Worm (Caenorhabditis elegans) whole organism, L1 larva: ENCODE data around the gene ppm-1.A.

ENCODE experiments used
- F16B12.6 ChIP-seq: fragments of 150-350 bp; optimal IDR thresholded peaks from 2 replicates; lab custom pipeline; 2014; ENCODE audit warnings: missing biosample characterization, missing genetic modification characterization
- Y116A8C.19 ChIP-seq: sonication (generic microtip); optimal IDR thresholded peaks from 2 replicates; lab custom pipeline; 2016; ENCODE audit warnings: missing compliant biosample characterization, missing genetic modification characterization, borderline replicate concordance
- ama-1 ChIP-seq: fragments of 150-350 bp; optimal IDR thresholded peaks from 2 replicates; lab custom pipeline; 2014
- ceh-63 ChIP-seq: fragments of 200-800 bp; sonication (Bioruptor generic); optimal IDR thresholded peaks from 2 replicates; lab custom pipeline; 2018; ENCODE audit warnings: mild to moderate bottlenecking, missing genetic modification characterization, missing compliant biosample characterization
- ceh-8 ChIP-seq: fragments of 200-800 bp; sonication (Bioruptor generic); optimal IDR thresholded peaks from 2 replicates; lab custom pipeline; 2018; ENCODE audit warnings: mild to moderate bottlenecking, missing genetic modification characterization, moderate library complexity, missing compliant biosample characterization
- ceh-88 ChIP-seq: fragments of 200-800 bp; sonication (Bioruptor generic); IDR thresholded peaks from 2 replicates; pipeline ENCODE4 v1.3.6; 2022; ENCODE audit warnings: missing genetic modification characterization, missing compliant biosample characterization
- ceh-90 ChIP-seq: sonication (generic microtip); optimal IDR thresholded peaks from 2 replicates; lab custom pipeline; 2016; ENCODE audit warnings: missing genetic modification characterization, missing compliant biosample characterization
- ces-1 ChIP-seq: fragments of 150-350 bp; optimal IDR thresholded peaks from 2 replicates; lab custom pipeline; 2014; ENCODE audit warnings: missing biosample characterization, missing genetic modification reagents, missing genetic modification characterization
- dpl-1 ChIP-seq, 3 experiments: fragments of 150-350 bp in 2 of 3; sonication (generic microtip) in 1 of 3; optimal IDR thresholded peaks; 2 replicates each; lab custom pipeline; 2014 to 2017; ENCODE audit warnings: missing biosample characterization in 3 of 3, missing genetic modification characterization in 3 of 3, missing genetic modification reagents in 3 of 3
- dsc-1 ChIP-seq: sonication (generic microtip); optimal IDR thresholded peaks from 2 replicates; lab custom pipeline; 2016; ENCODE audit warnings: mild to moderate bottlenecking, missing genetic modification characterization, missing compliant biosample characterization
- egl-27 ChIP-seq, 2 experiments: fragments of 150-350 bp in 1 of 2; sonication (generic microtip); optimal IDR thresholded peaks; 3 replicates each; lab custom pipeline; 2017 to 2018; ENCODE audit warnings: missing biosample characterization in 2 of 2, missing genetic modification characterization in 2 of 2, missing genetic modification reagents in 2 of 2
- elt-2 ChIP-seq: sonication (generic microtip); optimal IDR thresholded peaks from 2 replicates; lab custom pipeline; 2016; ENCODE audit warnings: missing genetic modification characterization, mild to moderate bottlenecking, inconsistent platforms, missing compliant biosample characterization, missing genetic modification reagents
- ets-5 ChIP-seq: fragments of 200-800 bp; sonication (Bioruptor generic); IDR thresholded peaks from 2 replicates; pipeline ENCODE4 v1.3.6; 2022; ENCODE audit warnings: missing genetic modification characterization, missing compliant biosample characterization
- fkh-10 ChIP-seq: sonication (generic microtip); optimal IDR thresholded peaks from 2 replicates; lab custom pipeline; 2017; ENCODE audit warnings: missing biosample characterization, missing genetic modification reagents, missing genetic modification characterization
- fkh-4 ChIP-seq: sonication (generic microtip); optimal IDR thresholded peaks from 2 replicates; lab custom pipeline; 2016; ENCODE audit warnings: missing compliant biosample characterization, missing genetic modification characterization, borderline replicate concordance
- fkh-8 ChIP-seq: sonication (generic microtip); optimal IDR thresholded peaks from 2 replicates; lab custom pipeline; 2016; ENCODE audit warnings: mild to moderate bottlenecking, missing genetic modification characterization, missing compliant biosample characterization
- grh-1 ChIP-seq: fragments of 200-800 bp; sonication (Bioruptor generic); IDR thresholded peaks from 2 replicates; pipeline ENCODE4 v1.3.6; 2022; ENCODE audit warnings: missing genetic modification reagents, missing genetic modification characterization, missing compliant biosample characterization
- isw-1 ChIP-seq: fragments of 200-800 bp; sonication (Bioruptor generic); IDR thresholded peaks from 2 replicates; pipeline ENCODE4 v1.3.6; 2022; ENCODE audit warnings: missing genetic modification characterization, missing compliant biosample characterization
- lin-13 ChIP-seq: fragments of 150-350 bp; optimal IDR thresholded peaks from 2 replicates; lab custom pipeline; 2014; ENCODE audit warnings: missing biosample characterization, missing genetic modification reagents, missing genetic modification characterization
- lin-14 ChIP-seq: fragments of 200-800 bp; sonication (Bioruptor generic); optimal IDR thresholded peaks from 2 replicates; lab custom pipeline; 2018; ENCODE audit warnings: mild to moderate bottlenecking, missing genetic modification characterization, moderate library complexity, missing compliant biosample characterization
- lin-15B ChIP-seq: fragments of 150-350 bp; sonication (generic microtip); optimal IDR thresholded peaks from 3 replicates; lab custom pipeline; 2014; ENCODE audit warnings: missing biosample characterization, missing genetic modification characterization
- lin-35 ChIP-seq, 2 experiments: fragments of 150-350 bp; optimal IDR thresholded peaks; 2 replicates each; lab custom pipeline; 2014; ENCODE audit warnings: missing biosample characterization in 2 of 2, missing genetic modification characterization in 2 of 2, missing genetic modification reagents in 2 of 2
- mab-9 ChIP-seq: fragments of 200-800 bp; sonication (Bioruptor generic); IDR thresholded peaks from 2 replicates; pipeline ENCODE4 v1.3.6; 2022; ENCODE audit warnings: missing genetic modification reagents, missing genetic modification characterization, missing compliant biosample characterization
- mdl-1 ChIP-seq, 2 experiments: fragments of 150-350 bp; optimal IDR thresholded peaks; 2 replicates each; lab custom pipeline; 2014 to 2017; ENCODE audit warnings: missing biosample characterization in 2 of 2, missing genetic modification characterization in 2 of 2, inconsistent platforms in 1 of 2
- mef-2 ChIP-seq: fragments of 150-350 bp; optimal IDR thresholded peaks from 2 replicates; lab custom pipeline; 2014; ENCODE audit warnings: missing biosample characterization, missing genetic modification characterization
- mep-1 ChIP-seq: fragments of 150-350 bp; optimal IDR thresholded peaks from 2 replicates; lab custom pipeline; 2014; ENCODE audit warnings: missing biosample characterization, missing genetic modification characterization
- nhr-11 ChIP-seq: fragments of 150-350 bp; optimal IDR thresholded peaks from 2 replicates; lab custom pipeline; 2014; ENCODE audit warnings: missing biosample characterization, missing genetic modification characterization
- nhr-12 ChIP-seq: sonication (generic microtip); optimal IDR thresholded peaks from 2 replicates; lab custom pipeline; 2017; ENCODE audit warnings: missing biosample characterization, missing genetic modification characterization
- nhr-19 ChIP-seq: fragments of 200-800 bp; sonication (Bioruptor generic); conservative IDR thresholded peaks from 2 replicates; pipeline ENCODE4 v1.3.6; 2022; ENCODE audit warnings: missing genetic modification characterization, missing compliant biosample characterization
- nhr-20 ChIP-seq: sonication (generic microtip); optimal IDR thresholded peaks from 2 replicates; lab custom pipeline; 2016; ENCODE audit warnings: mild to moderate bottlenecking, missing genetic modification characterization, missing compliant biosample characterization
- nhr-237 ChIP-seq: fragments of 150-350 bp; optimal IDR thresholded peaks from 2 replicates; lab custom pipeline; 2014; ENCODE audit warnings: missing biosample characterization, missing genetic modification characterization
- nhr-28 ChIP-seq: fragments of 150-350 bp; optimal IDR thresholded peaks from 2 replicates; lab custom pipeline; 2014; ENCODE audit warnings: missing biosample characterization, missing genetic modification characterization
- nhr-47 ChIP-seq: sonication (generic microtip); optimal IDR thresholded peaks from 2 replicates; lab custom pipeline; 2016; ENCODE audit warnings: mild to moderate bottlenecking, missing genetic modification characterization, moderate library complexity, missing compliant biosample characterization
- nhr-71 ChIP-seq: sonication (generic microtip); optimal IDR thresholded peaks from 2 replicates; lab custom pipeline; 2016; ENCODE audit warnings: mild to moderate bottlenecking, missing genetic modification characterization, moderate library complexity, missing compliant biosample characterization
- nhr-76 ChIP-seq: sonication (generic microtip); optimal IDR thresholded peaks from 2 replicates; lab custom pipeline; 2017; ENCODE audit warnings: missing biosample characterization, missing genetic modification characterization
- nhr-90 ChIP-seq: sonication (generic microtip); optimal IDR thresholded peaks from 2 replicates; lab custom pipeline; 2016; ENCODE audit warnings: mild to moderate bottlenecking, missing genetic modification characterization, missing compliant biosample characterization; ENCODE audit not compliant: poor library complexity
- pag-3 ChIP-seq: sonication (generic microtip); optimal IDR thresholded peaks from 2 replicates; lab custom pipeline; 2017; ENCODE audit warnings: missing genetic modification characterization, mild to moderate bottlenecking, missing compliant biosample characterization, antibody characterized with exemption, borderline replicate concordance; ENCODE audit not compliant: insufficient read depth
- pax-3 ChIP-seq: fragments of 200-800 bp; sonication (Bioruptor generic); optimal IDR thresholded peaks from 2 replicates; lab custom pipeline; 2018; ENCODE audit warnings: mild to moderate bottlenecking, missing genetic modification characterization, moderate library complexity, missing compliant biosample characterization
- pqm-1 ChIP-seq: sonication (generic microtip); optimal IDR thresholded peaks from 3 replicates; lab custom pipeline; 2017; ENCODE audit warnings: missing biosample characterization, missing genetic modification characterization
- rnt-1 ChIP-seq: sonication (generic microtip); optimal IDR thresholded peaks from 2 replicates; lab custom pipeline; 2016; ENCODE audit warnings: mild to moderate bottlenecking, missing genetic modification characterization, moderate library complexity, missing compliant biosample characterization
- snpc-4 ChIP-seq: fragments of 150-350 bp; optimal IDR thresholded peaks from 2 replicates; lab custom pipeline; 2014; ENCODE audit warnings: missing biosample characterization, missing genetic modification characterization
- tlp-1 ChIP-seq: fragments of 150-350 bp; optimal IDR thresholded peaks from 2 replicates; lab custom pipeline; 2014; ENCODE audit warnings: missing biosample characterization, missing genetic modification characterization
- unc-130 ChIP-seq: fragments of 150-350 bp; optimal IDR thresholded peaks from 2 replicates; lab custom pipeline; 2017; ENCODE audit warnings: missing biosample characterization, missing genetic modification characterization, inconsistent platforms
- unc-86 ChIP-seq: sonication (generic microtip); optimal IDR thresholded peaks from 2 replicates; lab custom pipeline; 2016; ENCODE audit warnings: missing genetic modification characterization, missing compliant biosample characterization
- unc-98 ChIP-seq: fragments of 200-800 bp; sonication (Bioruptor generic); IDR thresholded peaks from 2 replicates; pipeline ENCODE4 v1.3.6; 2022; ENCODE audit warnings: missing genetic modification characterization, missing compliant biosample characterization
- vab-15 ChIP-seq: sonication (generic microtip); optimal IDR thresholded peaks from 2 replicates; lab custom pipeline; 2017; ENCODE audit warnings: missing genotype, mild to moderate bottlenecking, missing genetic modification characterization, missing compliant biosample characterization
- xbp-1 ChIP-seq: sonication (generic microtip); optimal IDR thresholded peaks from 2 replicates; lab custom pipeline; 2016; ENCODE audit warnings: missing genetic modification characterization, missing compliant biosample characterization
- zag-1 ChIP-seq: fragments of 150-350 bp; optimal IDR thresholded peaks from 2 replicates; lab custom pipeline; 2014; ENCODE audit warnings: missing biosample characterization, missing genetic modification characterization
- zip-4 ChIP-seq: fragments of 200-800 bp; sonication (Bioruptor generic); optimal IDR thresholded peaks from 2 replicates; lab custom pipeline; 2018; ENCODE audit warnings: mild to moderate bottlenecking, missing genetic modification characterization, moderate library complexity, missing compliant biosample characterization
- ztf-4 ChIP-seq: fragments of 150-350 bp; optimal IDR thresholded peaks from 2 replicates; lab custom pipeline; 2014; ENCODE audit warnings: missing biosample characterization, missing genetic modification characterization

Gene ppm-1.A

DNA sequence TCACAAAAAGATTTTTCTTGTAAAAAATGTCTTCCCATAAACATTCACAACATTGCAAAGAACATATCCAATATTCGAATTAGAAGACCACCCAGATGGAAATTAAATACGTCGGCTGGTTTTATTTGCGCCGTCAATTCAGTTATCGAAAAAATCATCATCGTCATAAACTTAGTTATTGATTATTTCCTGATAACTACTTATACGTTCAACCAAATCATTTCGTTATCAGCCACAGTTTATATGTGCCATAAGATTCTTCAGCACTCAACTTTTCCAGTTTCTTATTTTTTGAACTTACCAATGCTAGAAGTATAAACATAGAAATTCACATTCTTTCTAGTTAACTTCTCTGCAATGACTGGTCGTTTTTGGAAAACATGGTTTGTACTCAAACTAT, 44.5 kb upstream of the ppm-1.A start:
- TF ChIP-seq elt-2 (tag; lab: Kevin White, UChicago) (peak; percentile 40), lin-35 (GFP tag; optimal IDR thresholded peaks at IDR 0.05; lab: Kevin White, UChicago) (peak in 1 of 2 experiments; percentile 9), tlp-1 (tag; lab: Kevin White, UChicago) (peak; percentile 56), snpc-4 (tag; lab: Kevin White, UChicago) (no peak)
- TF ChIP-seq, all 84 proteins: peak for 3

ce11 chrV:10578938-10579337, 42.8 kb upstream of the ppm-1.A start, which contains the start of the genes erh-1 and lpd-9:
Gene erh-1, minus strand, starts transcription at chrV:10579141.
Gene lpd-9, plus strand, starts transcription at chrV:10579305.
- TF ChIP-seq grh-1 (GFP tag; lab: Robert Waterston, UW), result peak; percentile 81
- TF ChIP-seq ceh-8 (GFP tag; lab: Kevin White, UChicago), result peak; percentile 51
- peak; percentile 88 for TF ChIP-seq dsc-1 (tag; lab: Kevin White, UChicago)
- TF ChIP-seq nhr-76 (tag; lab: Kevin White, UChicago), result no peak
- peak; percentile 52 for TF ChIP-seq lin-15B (tag; lab: Kevin White, UChicago)
- no peak for TF ChIP-seq pqm-1
- TF ChIP-seq F16B12.6, result peak; percentile 49
- TF ChIP-seq nhr-71 (tag; lab: Kevin White, UChicago), result peak; percentile 87
- TF ChIP-seq unc-130 (tag; lab: Kevin White, UChicago), result peak; percentile 22
- TF ChIP-seq Y116A8C.19 (tag; lab: Kevin White, UChicago), result no peak
- no peak for TF ChIP-seq ets-5 (GFP tag; lab: Robert Waterston, UW)
- peak; percentile 17 for TF ChIP-seq lin-13 (GFP tag; lab: Kevin White, UChicago)
- peak; percentile 75 to 83 (median 79) for TF ChIP-seq dpl-1 (GFP tag; optimal IDR thresholded peaks at IDR 0.05; lab: Kevin White, UChicago)
- TF ChIP-seq xbp-1 (tag; lab: Kevin White, UChicago), result peak; percentile 85
- no peak for TF ChIP-seq nhr-28 (tag; lab: Kevin White, UChicago)
- no peak for TF ChIP-seq nhr-12
- peak; percentile 19 for TF ChIP-seq pax-3
- TF ChIP-seq lin-35 (GFP tag; optimal IDR thresholded peaks at IDR 0.05; lab: Kevin White, UChicago), result peak; percentile 73 to 87
- TF ChIP-seq isw-1 (GFP tag; lab: Robert Waterston, UW), result peak; percentile 72
- TF ChIP-seq ces-1 (GFP tag; lab: Kevin White, UChicago), result no peak
- no peak for TF ChIP-seq nhr-237 (tag; lab: Kevin White, UChicago)
- peak; percentile 89 for TF ChIP-seq rnt-1 (tag; lab: Kevin White, UChicago)
- no peak for TF ChIP-seq lin-14 (GFP tag; lab: Kevin White, UChicago)
- no peak for TF ChIP-seq vab-15
- no peak for TF ChIP-seq ztf-4
- no peak for TF ChIP-seq ama-1
- TF ChIP-seq unc-98 (GFP tag; lab: Robert Waterston, UW), result no peak
- TF ChIP-seq fkh-4 (tag; lab: Kevin White, UChicago), result no peak
- peak; percentile 82 for TF ChIP-seq nhr-20 (tag; lab: Kevin White, UChicago)
- peak; percentile 77 for TF ChIP-seq snpc-4 (tag; lab: Kevin White, UChicago)
- no peak for TF ChIP-seq ceh-63 (GFP tag; lab: Kevin White, UChicago)
- peak; percentile 59 for TF ChIP-seq zip-4 (GFP tag; lab: Kevin White, UChicago)
- TF ChIP-seq ceh-88 (GFP tag; lab: Robert Waterston, UW), result peak; percentile 21; the same call in 1 of the 2 replicates
- peak; percentile 76 for TF ChIP-seq mab-9 (GFP tag; lab: Robert Waterston, UW)
- peak; percentile 85 for TF ChIP-seq nhr-19
- TF ChIP-seq fkh-8 (tag; lab: Kevin White, UChicago), result peak; percentile 55
- TF ChIP-seq unc-86 (tag; lab: Kevin White, UChicago), result peak; percentile 80
- peak; percentile 90 for TF ChIP-seq mep-1 (tag; lab: Kevin White, UChicago)
- TF ChIP-seq ceh-90, result no peak
- peak; percentile 53 for TF ChIP-seq pag-3
- no peak for TF ChIP-seq zag-1 (tag; lab: Kevin White, UChicago)
- peak; percentile 37 for TF ChIP-seq nhr-11 (tag; lab: Kevin White, UChicago)
- peak; percentile 85 for TF ChIP-seq nhr-90 (tag; lab: Kevin White, UChicago)
- TF ChIP-seq mdl-1 (tag; optimal IDR thresholded peaks at IDR 0.05; lab: Kevin White, UChicago), result peak in 1 of 2 experiments; percentile 25
- TF ChIP-seq fkh-10, result peak; percentile 17
- peak; percentile 90 for TF ChIP-seq nhr-47 (tag; lab: Kevin White, UChicago)
- TF ChIP-seq mef-2 (tag; lab: Kevin White, UChicago), result no peak
- TF ChIP-seq egl-27 (tag; optimal IDR thresholded peaks at IDR 0.05; lab: Kevin White, UChicago), result no peak
